Fruit fly (Drosophila melanogaster) whole organism, embryonic: ENCODE results near the gene CG14929.

Experiments used
- Abd-B ChIP-seq: fragments of 200-800 bp; sonication (Bioruptor generic); optimal IDR thresholded peaks from 2 replicates; lab custom pipeline; 2018; ENCODE audit warnings: missing biosample characterization, mild to moderate bottlenecking, missing genetic modification characterization, moderate library complexity
- Bgb ChIP-seq: fragments of 200-800 bp; sonication (Bioruptor generic); IDR thresholded peaks from 2 replicates; pipeline ENCODE4 v1.3.6; 2022; ENCODE audit warnings: missing biosample characterization, missing genetic modification characterization; ENCODE audit not compliant: partially characterized antibody
- C15 ChIP-seq: fragments of 200-800 bp; sonication (Bioruptor generic); IDR thresholded peaks from 3 replicates; pipeline ENCODE4 v1.3.6; 2022; ENCODE audit warnings: missing biosample characterization, missing genetic modification characterization
- CG10431 ChIP-seq: fragments of 200-800 bp; sonication (Bioruptor generic); optimal IDR thresholded peaks from 3 replicates; lab custom pipeline; 2018; ENCODE audit warnings: missing biosample characterization, mild to moderate bottlenecking, missing genetic modification characterization
- CG10462 ChIP-seq: fragments of 200-800 bp; sonication (Bioruptor generic); optimal IDR thresholded peaks from 2 replicates; lab custom pipeline; 2016; ENCODE audit warnings: missing biosample characterization, missing genetic modification characterization
- CG10543 ChIP-seq: fragments of 200-800 bp; sonication (Bioruptor generic); optimal IDR thresholded peaks from 3 replicates; lab custom pipeline; 2017; ENCODE audit warnings: missing biosample characterization, mild to moderate bottlenecking, missing genetic modification characterization, moderate library complexity
- CG13296 ChIP-seq: fragments of 200-800 bp; sonication (Bioruptor generic); optimal IDR thresholded peaks from 3 replicates; lab custom pipeline; 2018; ENCODE audit warnings: missing biosample characterization, mild to moderate bottlenecking, missing genetic modification characterization
- CG13624 ChIP-seq: fragments of 200-800 bp; sonication (Bioruptor generic); optimal IDR thresholded peaks from 2 replicates; lab custom pipeline; 2016; ENCODE audit warnings: missing biosample characterization, missing genetic modification characterization
- CG14710 ChIP-seq: fragments of 200-800 bp; sonication (Bioruptor generic); optimal IDR thresholded peaks from 3 replicates; lab custom pipeline; 2019; ENCODE audit warnings: missing biosample characterization, mild to moderate bottlenecking, missing genetic modification characterization, moderate library complexity
- CG1603 ChIP-seq: fragments of 200-800 bp; sonication (Bioruptor generic); optimal IDR thresholded peaks from 2 replicates; lab custom pipeline; 2019; ENCODE audit warnings: missing biosample characterization, mild to moderate bottlenecking, missing genetic modification characterization, moderate library complexity
- CG16813 ChIP-seq: fragments of 200-800 bp; sonication (Bioruptor generic); IDR thresholded peaks from 3 replicates; pipeline ENCODE4 v1.3.6; 2022; ENCODE audit warnings: missing biosample characterization, missing genetic modification characterization; ENCODE audit not compliant: partially characterized antibody
- CG17186 ChIP-seq: fragments of 200-800 bp; sonication (Bioruptor generic); optimal IDR thresholded peaks from 3 replicates; lab custom pipeline; 2017; ENCODE audit warnings: missing biosample characterization, missing genetic modification reagents, missing genetic modification characterization
- CG2129 ChIP-seq: fragments of 200-800 bp; sonication (Bioruptor generic); IDR thresholded peaks from 2 replicates; pipeline ENCODE4 v1.3.6; 2022; ENCODE audit warnings: missing biosample characterization, missing genetic modification characterization; ENCODE audit not compliant: partially characterized antibody
- CG31388 ChIP-seq: fragments of 200-800 bp; sonication (Bioruptor generic); optimal IDR thresholded peaks from 2 replicates; lab custom pipeline; 2016; ENCODE audit warnings: missing biosample characterization, missing genetic modification characterization
- CG4328 ChIP-seq: fragments of 200-800 bp; sonication (Bioruptor generic); optimal IDR thresholded peaks from 3 replicates; lab custom pipeline; 2017; ENCODE audit warnings: missing biosample characterization, missing genetic modification reagents, missing genetic modification characterization
- CG4404 ChIP-seq: fragments of 200-800 bp; sonication (Bioruptor generic); IDR thresholded peaks from 2 replicates; pipeline ENCODE4 v1.3.6; 2022; ENCODE audit warnings: missing biosample characterization, missing genetic modification characterization
- CG4707 ChIP-seq: fragments of 200-800 bp; sonication (Bioruptor generic); optimal IDR thresholded peaks from 2 replicates; lab custom pipeline; 2018; ENCODE audit warnings: missing biosample characterization, mild to moderate bottlenecking, missing genetic modification characterization, moderate library complexity
- CG5953 ChIP-seq: fragments of 200-800 bp; sonication (Bioruptor generic); IDR thresholded peaks from 2 replicates; pipeline ENCODE4 v1.3.6; 2022; ENCODE audit warnings: missing biosample characterization, missing genetic modification characterization
- CG7372 ChIP-seq: fragments of 200-800 bp; sonication (Bioruptor generic); IDR thresholded peaks from 2 replicates; pipeline ENCODE4 v1.3.6; 2022; ENCODE audit warnings: missing biosample characterization, missing genetic modification characterization
- CG8281 ChIP-seq: fragments of 200-800 bp; sonication (Bioruptor generic); optimal IDR thresholded peaks from 2 replicates; lab custom pipeline; 2018; ENCODE audit warnings: missing biosample characterization, mild to moderate bottlenecking, missing genetic modification characterization, moderate library complexity
- CG9932 ChIP-seq: fragments of 200-800 bp; sonication (Bioruptor generic); IDR thresholded peaks from 2 replicates; pipeline ENCODE4 v1.3.6; 2022; ENCODE audit warnings: missing biosample characterization, missing genetic modification characterization
- Doc3 ChIP-seq: fragments of 200-800 bp; sonication (Bioruptor generic); IDR thresholded peaks from 3 replicates; pipeline ENCODE4 v1.3.6; 2022; ENCODE audit warnings: missing biosample characterization, missing genetic modification characterization; ENCODE audit not compliant: partially characterized antibody
- Dp ChIP-seq: fragments of 200-800 bp; sonication (Bioruptor generic); optimal IDR thresholded peaks from 2 replicates; lab custom pipeline; 2018; ENCODE audit warnings: missing biosample characterization, mild to moderate bottlenecking, missing genetic modification characterization, moderate library complexity
- Drgx ChIP-seq: fragments of 200-800 bp; sonication (Bioruptor generic); IDR thresholded peaks from 2 replicates; pipeline ENCODE4 v1.3.6; 2022; ENCODE audit warnings: missing biosample characterization, missing genetic modification characterization
- Ets65A ChIP-seq: fragments of 200-800 bp; sonication (Bioruptor generic); peaks from one replicate; lab custom pipeline; 2016; ENCODE audit warnings: missing biosample characterization, missing genetic modification characterization
- Hmr ChIP-seq: fragments of 200-800 bp; sonication (Bioruptor generic); optimal IDR thresholded peaks from 3 replicates; lab custom pipeline; 2017; ENCODE audit warnings: mild to moderate bottlenecking, missing biosample characterization, missing genetic modification reagents, missing genetic modification characterization
- Hsf ChIP-seq: fragments of 200-800 bp; sonication (Bioruptor generic); optimal IDR thresholded peaks from 3 replicates; lab custom pipeline; 2016; ENCODE audit warnings: missing biosample characterization, missing genetic modification characterization
- MTF-1 ChIP-seq: fragments of 200-800 bp; sonication (Bioruptor generic); optimal IDR thresholded peaks from 2 replicates; lab custom pipeline; 2018; ENCODE audit warnings: missing biosample characterization, mild to moderate bottlenecking, missing genetic modification characterization, borderline replicate concordance
- Myb ChIP-seq: fragments of 200-800 bp; sonication (Bioruptor generic); optimal IDR thresholded peaks from 2 replicates; lab custom pipeline; 2016; ENCODE audit warnings: missing biosample characterization, missing genetic modification characterization
- Nf-YB ChIP-seq: fragments of 200-800 bp; sonication (Bioruptor generic); optimal IDR thresholded peaks from 3 replicates; lab custom pipeline; 2019; ENCODE audit warnings: missing biosample characterization, mild to moderate bottlenecking, missing genetic modification characterization, moderate library complexity
- Nf-YC ChIP-seq: fragments of 200-800 bp; optimal IDR thresholded peaks from 3 replicates; lab custom pipeline; 2019; ENCODE audit warnings: missing biosample characterization, mild to moderate bottlenecking, missing genetic modification characterization, moderate library complexity
- Stat92E ChIP-seq, 3 experiments: fragments of >200 bp in 2 of 3; fragments of 200-800 bp in 1 of 3; sonication (Bioruptor generic) in 1 of 3; optimal IDR thresholded peaks; 2 replicates each; lab custom pipeline; 2017 to 2019; ENCODE audit warnings: missing biosample characterization in 3 of 3, missing genetic modification characterization in 3 of 3, mild to moderate bottlenecking in 1 of 3, moderate library complexity in 1 of 3
- cg ChIP-seq: fragments of 200-800 bp; sonication (Bioruptor generic); optimal IDR thresholded peaks from 3 replicates; lab custom pipeline; 2019; ENCODE audit warnings: missing biosample characterization, mild to moderate bottlenecking, missing genetic modification characterization, moderate library complexity
- ci ChIP-seq: fragments of 200-800 bp; sonication (Bioruptor generic); IDR thresholded peaks from 3 replicates; pipeline ENCODE4 v1.3.6; 2022; ENCODE audit warnings: missing biosample characterization, missing genetic modification characterization
- gsb-n ChIP-seq: fragments of 200-800 bp; sonication (Bioruptor generic); optimal IDR thresholded peaks from 3 replicates; lab custom pipeline; 2018; ENCODE audit warnings: missing biosample characterization, mild to moderate bottlenecking, missing genetic modification characterization
- hb ChIP-seq: fragments of 200-800 bp; sonication (Bioruptor generic); IDR thresholded peaks from 3 replicates; pipeline ENCODE4 v1.3.6; 2022; ENCODE audit warnings: missing biosample characterization, missing genetic modification characterization; ENCODE audit not compliant: partially characterized antibody
- insv ChIP-seq, 2 experiments: fragments of 200-800 bp; sonication (Bioruptor generic); optimal IDR thresholded peaks; 3 replicates each; lab custom pipeline; 2016 to 2018; ENCODE audit warnings: missing biosample characterization in 2 of 2, missing genetic modification characterization in 2 of 2
- nau ChIP-seq: fragments of 200-800 bp; sonication (Bioruptor generic); optimal IDR thresholded peaks from 3 replicates; lab custom pipeline; 2017; ENCODE audit warnings: missing biosample characterization, mild to moderate bottlenecking, missing genetic modification characterization, missing genetic modification reagents
- nerfin-1 ChIP-seq: fragments of 200-800 bp; sonication (Bioruptor generic); optimal IDR thresholded peaks from 3 replicates; lab custom pipeline; 2019; ENCODE audit warnings: missing biosample characterization, mild to moderate bottlenecking, missing genetic modification characterization, moderate library complexity
- pan ChIP-seq, 4 experiments: fragments of >200 bp in 3 of 4; fragments of 200-800 bp in 1 of 4; sonication (Bioruptor generic) in 1 of 4; optimal IDR thresholded peaks in 3 of 4; IDR thresholded peaks in 1 of 4; 2 replicates each; pipeline versions ENCODE4 v1.3.6 to Lab custom; 2017 to 2022; ENCODE audit warnings: missing biosample characterization in 2 of 4, missing genetic modification characterization in 2 of 4, mixed read lengths in 1 of 4
- peb ChIP-seq: fragments of 200-800 bp; sonication (Bioruptor generic); IDR thresholded peaks from 2 replicates; pipeline ENCODE4 v1.3.6; 2022; ENCODE audit warnings: missing biosample characterization, missing genetic modification characterization
- pfk ChIP-seq: fragments of 200-800 bp; sonication (Bioruptor generic); optimal IDR thresholded peaks from 2 replicates; lab custom pipeline; 2018; ENCODE audit warnings: missing biosample characterization, mild to moderate bottlenecking, missing genetic modification characterization, moderate library complexity
- vnd ChIP-seq: fragments of 200-800 bp; sonication (Bioruptor generic); IDR thresholded peaks from 3 replicates; pipeline ENCODE4 v1.3.6; 2022; ENCODE audit warnings: missing biosample characterization, missing genetic modification characterization; ENCODE audit not compliant: partially characterized antibody

CG14929 gene

dm6 chr2L:11504896-11505569, 14.6 kb upstream of the CG14929 start (continued):
- TF ChIP-seq Ets65A (peak; percentile 4), CG31388 (GFP tag; lab: Kevin White, UChicago) (no peak), CG8281 (tag; lab: Kevin White, UChicago) (no peak)

dm6 chr2L:11516526-11517441, 2.8 kb upstream of the CG14929 start, which contains the start of the genes Dlg5 and CG4970:
Gene Dlg5 (minus strand): TSS chr2L:11517081.
Gene CG4970 (plus strand): TSS chr2L:11517391.
- TF ChIP-seq CG9932 (GFP tag; lab: Robert Waterston, UW) = peak; percentile 20; the same call in 1 of the 2 replicates
- peak; percentile 55 for TF ChIP-seq vnd
- no peak for TF ChIP-seq nerfin-1
- peak; percentile 98 for TF ChIP-seq cg (GFP tag; lab: Kevin White, UChicago)
- TF ChIP-seq pan (optimal IDR thresholded peaks at IDR 0.05; lab: Kevin White, UChicago) = no peak
- no peak for TF ChIP-seq pan (GFP tag; optimal IDR thresholded peaks at IDR 0.05 in 1 of 2, IDR thresholded peaks at IDR 0.05 in 1 of 2)
- TF ChIP-seq nau (GFP tag; lab: Kevin White, UChicago) = no peak
- no peak for TF ChIP-seq CG4404 (GFP tag; lab: Robert Waterston, UW)
- 0 out of 2 replicates have a peak, but pooled peaks have one; percentile 12 for TF ChIP-seq CG7372 (GFP tag; lab: Robert Waterston, UW)
- TF ChIP-seq CG10431 (GFP tag; lab: Kevin White, UChicago) = no peak
- peak; percentile 68 for TF ChIP-seq Doc3 (GFP tag; lab: Robert Waterston, UW)
- TF ChIP-seq Bgb (GFP tag; lab: Robert Waterston, UW) = peak; percentile 81
- TF ChIP-seq Myb (GFP tag; lab: Kevin White, UChicago) = peak; percentile 51
- TF ChIP-seq CG16813 (GFP tag; lab: Robert Waterston, UW) = peak; percentile 82
- TF ChIP-seq CG4328 (GFP tag; lab: Kevin White, UChicago) = no peak
- no peak for TF ChIP-seq pfk (GFP tag; lab: Kevin White, UChicago)
- TF ChIP-seq CG17186 (GFP tag; lab: Kevin White, UChicago) = peak; percentile 76
- peak; percentile 43; the same call in 1 of the 2 replicates for TF ChIP-seq CG2129 (GFP tag; lab: Robert Waterston, UW)
- peak; percentile 45; the same call in 1 of the 3 replicates for TF ChIP-seq ci
- TF ChIP-seq Nf-YB (GFP tag; lab: Kevin White, UChicago) = peak; percentile 89
- peak; percentile 86 for TF ChIP-seq Nf-YC (tag; lab: Kevin White, UChicago)
- peak; percentile 23 for TF ChIP-seq Hsf (GFP tag; lab: Kevin White, UChicago)
- no peak for TF ChIP-seq CG5953 (GFP tag; lab: Robert Waterston, UW)
- no peak for TF ChIP-seq MTF-1 (GFP tag; lab: Kevin White, UChicago)
- TF ChIP-seq Stat92E (GFP tag; optimal IDR thresholded peaks at IDR 0.05; lab: Kevin White, UChicago) = peak in 1 of 3 experiments; percentile 4
- peak; percentile 69 for TF ChIP-seq CG14710 (tag; lab: Kevin White, UChicago)
- peak; percentile 56 for TF ChIP-seq Hmr (GFP tag; lab: Kevin White, UChicago)
- peak; percentile 14; the same call in 1 of the 2 replicates for TF ChIP-seq Drgx (GFP tag; lab: Robert Waterston, UW)
- 0 out of 3 replicates have a peak, but pooled peaks have one; percentile 72 for TF ChIP-seq hb (GFP tag; lab: Robert Waterston, UW)
- TF ChIP-seq C15 (GFP tag; lab: Robert Waterston, UW) = no peak
- no peak for TF ChIP-seq CG4707 (GFP tag; lab: Kevin White, UChicago)
- TF ChIP-seq CG1603 (tag; lab: Kevin White, UChicago) = peak; percentile 81
- TF ChIP-seq gsb-n (tag; lab: Kevin White, UChicago) = no peak
- no peak for TF ChIP-seq CG10543 (GFP tag; lab: Kevin White, UChicago)
- TF ChIP-seq CG13296 (GFP tag; lab: Kevin White, UChicago) = no peak
- no peak for TF ChIP-seq peb (GFP tag; lab: Robert Waterston, UW)
- no peak for TF ChIP-seq CG10462 (GFP tag; lab: Kevin White, UChicago)
- peak; percentile 64 for TF ChIP-seq Dp (GFP tag; lab: Kevin White, UChicago)
- TF ChIP-seq insv (GFP tag; optimal IDR thresholded peaks at IDR 0.05; lab: Kevin White, UChicago) = peak in 1 of 2 experiments; percentile 61
- TF ChIP-seq CG13624 (GFP tag; lab: Kevin White, UChicago) = peak; percentile 38
- no peak for TF ChIP-seq Abd-B (GFP tag; lab: Kevin White, UChicago)
